Fruit fly (Drosophila melanogaster): ENCODE results near the gene CG42709.

CG42709 gene

DNA sequence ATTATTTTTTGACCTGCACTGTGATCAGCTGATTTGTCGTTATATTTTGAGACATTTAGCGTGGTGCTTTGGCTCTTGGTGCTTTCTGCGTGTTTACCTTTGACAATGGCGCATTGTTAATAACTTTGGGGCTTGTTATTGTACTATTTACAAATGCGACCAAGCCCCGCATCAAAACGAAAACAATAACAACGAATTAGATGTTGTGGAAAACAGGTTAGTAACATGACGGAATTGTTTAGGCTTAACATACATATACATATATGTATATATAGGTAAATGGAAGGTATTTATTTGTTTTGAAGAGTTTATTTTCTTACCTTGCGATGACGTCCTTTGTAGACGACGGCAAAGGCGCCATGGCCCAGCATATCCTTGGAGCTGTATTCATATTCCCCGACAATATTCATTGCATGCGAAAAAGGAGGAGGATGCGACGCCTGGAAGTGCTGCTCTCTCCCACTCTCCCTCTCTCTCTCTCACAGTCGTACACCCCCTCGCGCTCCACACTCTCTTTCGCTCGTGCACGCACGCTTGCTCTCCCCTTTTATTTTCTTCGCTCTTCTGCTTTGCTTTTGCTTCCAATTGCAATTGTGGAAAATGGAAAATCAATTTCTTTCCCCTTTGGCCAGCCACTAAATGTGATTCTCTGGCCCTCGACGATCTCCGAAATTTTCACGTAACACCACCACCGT lies 14.2 kb downstream of the CG42709 start (continued):
- peak; percentile 38 for TF ChIP-seq ATbp (GFP tag; optimal IDR thresholded peaks at IDR 0.05)
- no peak for TF ChIP-seq Lim3 (GFP tag; IDR thresholded peaks at IDR 0.05)
- TF ChIP-seq CG4424 (GFP tag; optimal IDR thresholded peaks at IDR 0.05), result no peak
- no peak for TF ChIP-seq CG5953 (GFP tag; IDR thresholded peaks at IDR 0.05)
- peak; percentile 31 for TF ChIP-seq CG15514 (GFP tag; optimal IDR thresholded peaks at IDR 0.05)
- TF ChIP-seq chif (GFP tag; optimal IDR thresholded peaks at IDR 0.05), result no peak
- no peak for TF ChIP-seq HLHmδ (GFP tag; optimal IDR thresholded peaks at IDR 0.05)
- no peak for TF ChIP-seq Six4 (GFP tag; optimal IDR thresholded peaks at IDR 0.05)
- no peak for TF ChIP-seq sr (GFP tag; IDR thresholded peaks at IDR 0.05)
- 0 out of 2 replicates have a peak, but pooled peaks have one; percentile 7 for TF ChIP-seq CG31441 (GFP tag; IDR thresholded peaks at IDR 0.05)
- TF ChIP-seq Mad (GFP tag; optimal IDR thresholded peaks at IDR 0.05), result no peak
- TF ChIP-seq CG2712 (tag; optimal IDR thresholded peaks at IDR 0.05), result no peak
- no peak for TF ChIP-seq bcd (GFP tag; optimal IDR thresholded peaks at IDR 0.05)
- TF ChIP-seq CG4707 (GFP tag; optimal IDR thresholded peaks at IDR 0.05), result no peak
- no peak for TF ChIP-seq CG17612 (GFP tag; IDR thresholded peaks at IDR 0.05)
- TF ChIP-seq CG4854 (GFP tag; optimal IDR thresholded peaks at IDR 0.05), result no peak
- no peak for TF ChIP-seq NK7.1 (GFP tag; optimal IDR thresholded peaks at IDR 0.05)
- TF ChIP-seq Optix (GFP tag; IDR thresholded peaks at IDR 0.05), result no peak
- no peak for TF ChIP-seq Tbp (GFP tag; optimal IDR thresholded peaks at IDR 0.05)
- TF ChIP-seq ash1 (GFP tag; optimal IDR thresholded peaks at IDR 0.05), result no peak
- TF ChIP-seq CG13296 (GFP tag; optimal IDR thresholded peaks at IDR 0.05), result no peak
- no peak for TF ChIP-seq CG8359 (GFP tag; optimal IDR thresholded peaks at IDR 0.05; ENCODE audit: borderline replicate concordance)
- TF ChIP-seq twi (tag; optimal IDR thresholded peaks at IDR 0.05), result no peak
- TF ChIP-seq CG9817 (tag; optimal IDR thresholded peaks at IDR 0.05), result no peak
- no peak for TF ChIP-seq trh (GFP tag; optimal IDR thresholded peaks at IDR 0.05)
- TF ChIP-seq Neu2 (GFP tag; optimal IDR thresholded peaks at IDR 0.05; ENCODE audit: borderline replicate concordance), result no peak
- no peak for TF ChIP-seq sob (GFP tag; IDR thresholded peaks at IDR 0.05)
- TF ChIP-seq disco-r (GFP tag; optimal IDR thresholded peaks at IDR 0.05), result no peak
- no peak for TF ChIP-seq Mrtf (GFP tag; IDR thresholded peaks at IDR 0.05)
- no peak for TF ChIP-seq CG4282 (GFP tag; optimal IDR thresholded peaks at IDR 0.05)
- no peak for TF ChIP-seq Sox100B (GFP tag; optimal IDR thresholded peaks at IDR 0.05)
- no peak for TF ChIP-seq MTF-1 (GFP tag; optimal IDR thresholded peaks at IDR 0.05; ENCODE audit: borderline replicate concordance)
- no peak for TF ChIP-seq Sry-δ (GFP tag; optimal IDR thresholded peaks at IDR 0.05)
- TF ChIP-seq lov (optimal IDR thresholded peaks at IDR 0.05), result no peak
- TF ChIP-seq lov (GFP tag; IDR thresholded peaks at IDR 0.05), result no peak
- no peak for TF ChIP-seq Asciz (GFP tag; optimal IDR thresholded peaks at IDR 0.05)
- TF ChIP-seq trem (tag; optimal IDR thresholded peaks at IDR 0.05), result no peak
- no peak for TF ChIP-seq gfzf (GFP tag; optimal IDR thresholded peaks at IDR 0.05)
- no peak for TF ChIP-seq da (GFP tag; optimal IDR thresholded peaks at IDR 0.05)
- no peak for TF ChIP-seq knrl (GFP tag; IDR thresholded peaks at IDR 0.05; ENCODE audit: partially characterized antibody)
- no peak for TF ChIP-seq pb (GFP tag; optimal IDR thresholded peaks at IDR 0.05)
- no peak for TF ChIP-seq HmgZ (tag; optimal IDR thresholded peaks at IDR 0.05)
- TF ChIP-seq HLH54F (GFP tag; optimal IDR thresholded peaks at IDR 0.05), result no peak
- TF ChIP-seq tna (GFP tag; IDR thresholded peaks at IDR 0.05; ENCODE audit: partially characterized antibody), result no peak
- TF ChIP-seq otp (GFP tag; IDR thresholded peaks at IDR 0.05), result no peak
- TF ChIP-seq CG12071 (GFP tag; optimal IDR thresholded peaks at IDR 0.05), result peak; percentile 23
- TF ChIP-seq CG15696 (tag; optimal IDR thresholded peaks at IDR 0.05), result no peak
- no peak for TF ChIP-seq br (optimal IDR thresholded peaks at IDR 0.05)
- no peak for TF ChIP-seq CG1233 (GFP tag; optimal IDR thresholded peaks at IDR 0.05)
- TF ChIP-seq Hr51 (GFP tag; optimal IDR thresholded peaks at IDR 0.05), result no peak
- no peak for TF ChIP-seq CG12942 (GFP tag; optimal IDR thresholded peaks at IDR 0.05)
